Worm (Caenorhabditis elegans) whole organism, late embryonic: ENCODE data around the gene msra-1.

Experiments used
- K02D7.2 ChIP-seq: sonication (generic microtip); optimal IDR thresholded peaks from 2 replicates; lab custom pipeline; 2017; ENCODE audit warnings: mild to moderate bottlenecking, missing genetic modification characterization, missing compliant biosample characterization
- ama-1 ChIP-seq: fragments of 150-350 bp; optimal IDR thresholded peaks from 2 replicates; lab custom pipeline; 2014
- ets-4 ChIP-seq: sonication (generic microtip); optimal IDR thresholded peaks from 2 replicates; lab custom pipeline; 2016; ENCODE audit warnings: missing genetic modification characterization, missing compliant biosample characterization
- fkh-10 ChIP-seq: fragments of 150-350 bp; optimal IDR thresholded peaks from 2 replicates; lab custom pipeline; 2014; ENCODE audit warnings: missing biosample characterization, missing genetic modification reagents, missing genetic modification characterization
- hlh-30 ChIP-seq: sonication (generic microtip); optimal IDR thresholded peaks from 2 replicates; lab custom pipeline; 2017; ENCODE audit warnings: antibody characterized with exemption, missing genetic modification characterization, missing compliant biosample characterization; ENCODE audit not compliant: insufficient read depth
- lin-11 ChIP-seq: fragments of 200-800 bp; sonication (Bioruptor generic); optimal IDR thresholded peaks from 2 replicates; lab custom pipeline; 2018; ENCODE audit warnings: mild to moderate bottlenecking, missing genetic modification characterization, missing compliant biosample characterization
- pha-4 ChIP-seq: fragments of 150-350 bp; optimal IDR thresholded peaks from 2 replicates; lab custom pipeline; 2018; ENCODE audit warnings: missing biosample characterization, missing genetic modification reagents, missing genetic modification characterization
- pqm-1 ChIP-seq: sonication (generic microtip); optimal IDR thresholded peaks from 2 replicates; lab custom pipeline; 2016; ENCODE audit warnings: missing genetic modification characterization, missing compliant biosample characterization
- sox-2 ChIP-seq: fragments of 200-800 bp; sonication (Bioruptor generic); IDR thresholded peaks from 2 replicates; pipeline ENCODE4 v1.3.6; 2022; ENCODE audit warnings: missing genetic modification reagents, missing genetic modification characterization, missing compliant biosample characterization

DNA sequence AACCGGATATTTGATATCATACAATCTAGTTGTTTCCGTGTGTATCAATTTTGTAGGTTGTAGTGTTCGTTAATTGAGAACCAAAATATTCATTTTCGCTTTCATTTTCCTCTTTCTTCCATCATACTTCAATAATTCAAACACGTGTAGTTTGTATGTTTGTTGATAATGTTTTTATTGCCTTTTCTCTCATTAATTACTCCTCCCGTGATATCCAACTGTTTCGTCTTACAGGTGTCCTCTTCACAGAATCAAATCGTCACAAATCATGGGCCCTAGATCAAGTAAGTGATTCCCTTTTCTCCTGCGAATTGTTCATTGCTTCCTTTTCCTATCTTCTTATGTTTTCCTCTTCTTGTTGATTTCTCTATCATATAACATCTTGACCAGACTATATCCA lies 24.8 kb downstream of the msra-1 start, which contains the start of gene nhr-21:
- no peak for TF ChIP-seq ama-1 (lab: Kevin White, UChicago)
- no peak for TF ChIP-seq sox-2 (GFP tag; lab: Robert Waterston, UW)
- TF ChIP-seq hlh-30 (tag; lab: Kevin White, UChicago): no peak
- no peak for TF ChIP-seq pha-4 (tag; lab: Kevin White, UChicago)
- no peak for TF ChIP-seq pqm-1 (tag; lab: Kevin White, UChicago)
- no peak for TF ChIP-seq fkh-10
- no peak for TF ChIP-seq K02D7.2 (tag; lab: Kevin White, UChicago)
- TF ChIP-seq ets-4 (tag; lab: Kevin White, UChicago): no peak
- TF ChIP-seq lin-11: no peak
